Worm (Caenorhabditis elegans) whole organism, young adult: ENCODE data around the gene str-256.

Experiments used
- B0035.1 ChIP-seq: sonication (generic microtip); optimal IDR thresholded peaks from 2 replicates; lab custom pipeline; 2016; ENCODE audit warnings: missing genetic modification characterization, mild to moderate bottlenecking, missing compliant biosample characterization, missing genotype, missing genetic modification reagents
- C06A6.2 ChIP-seq: fragments of 200-800 bp; sonication (Bioruptor generic); conservative IDR thresholded peaks from 2 replicates; pipeline ENCODE4 v1.3.6; 2022; ENCODE audit warnings: missing genetic modification characterization, missing compliant biosample characterization
- C17E4.6 ChIP-seq: fragments of 200-800 bp; sonication (Bioruptor generic); IDR thresholded peaks from 2 replicates; pipeline ENCODE4 v1.3.6; 2022; ENCODE audit warnings: missing genetic modification reagents, missing genetic modification characterization, missing compliant biosample characterization
- F10E7.11 ChIP-seq: sonication (generic microtip); optimal IDR thresholded peaks from 2 replicates; lab custom pipeline; 2017; ENCODE audit warnings: mild to moderate bottlenecking, missing genetic modification characterization, moderate library complexity, missing compliant biosample characterization
- F39B2.1 ChIP-seq: fragments of 200-800 bp; sonication (Bioruptor generic); IDR thresholded peaks from 2 replicates; pipeline ENCODE4 v1.3.6; 2022; ENCODE audit warnings: missing genetic modification reagents, missing genetic modification characterization, missing compliant biosample characterization
- F49E8.2 ChIP-seq: sonication (generic microtip); optimal IDR thresholded peaks from 3 replicates; lab custom pipeline; 2017; ENCODE audit warnings: missing genetic modification characterization, mild to moderate bottlenecking, missing compliant biosample characterization, antibody characterized with exemption, moderate library complexity; ENCODE audit not compliant: insufficient read depth
- F57C9.4 ChIP-seq: sonication (generic microtip); optimal IDR thresholded peaks from 2 replicates; lab custom pipeline; 2017; ENCODE audit warnings: mild to moderate bottlenecking, missing genetic modification characterization, missing compliant biosample characterization
- ZK185.1 ChIP-seq: sonication (generic microtip); optimal IDR thresholded peaks from 2 replicates; lab custom pipeline; 2016; ENCODE audit warnings: mild to moderate bottlenecking, missing genetic modification characterization, missing compliant biosample characterization; ENCODE audit not compliant: poor library complexity, severe bottlenecking
- ama-1 ChIP-seq, 3 experiments: fragments of 150-350 bp in 1 of 3; sonication (generic microtip) in 2 of 3; optimal IDR thresholded peaks; 2 replicates each; lab custom pipeline; 2014 to 2018; ENCODE audit warnings: missing biosample characterization in 2 of 3, missing genetic modification characterization in 2 of 3, missing genetic modification reagents in 2 of 3
- aptf-3 ChIP-seq: fragments of 200-800 bp; sonication (Bioruptor generic); IDR thresholded peaks from 2 replicates; pipeline ENCODE4 v1.3.6; 2022; ENCODE audit warnings: missing genetic modification characterization, missing compliant biosample characterization
- athp-1 ChIP-seq: sonication (generic microtip); optimal IDR thresholded peaks from 2 replicates; lab custom pipeline; 2017; ENCODE audit warnings: mild to moderate bottlenecking, missing genetic modification characterization, missing compliant biosample characterization
- attf-3 ChIP-seq: fragments of 200-800 bp; sonication (Bioruptor generic); conservative IDR thresholded peaks from 2 replicates; pipeline ENCODE4 v1.3.6; 2022; ENCODE audit warnings: missing genetic modification reagents, missing genetic modification characterization, missing compliant biosample characterization
- ccch-3 ChIP-seq: fragments of 200-800 bp; sonication (Bioruptor generic); optimal IDR thresholded peaks from 2 replicates; lab custom pipeline; 2018; ENCODE audit warnings: mild to moderate bottlenecking, missing genetic modification characterization, missing compliant biosample characterization
- ceh-27 ChIP-seq: fragments of 200-800 bp; sonication (Bioruptor generic); optimal IDR thresholded peaks from 2 replicates; lab custom pipeline; 2018; ENCODE audit warnings: mild to moderate bottlenecking, missing genetic modification characterization, moderate library complexity, missing compliant biosample characterization
- ceh-58 ChIP-seq: fragments of 200-800 bp; sonication (Bioruptor generic); IDR thresholded peaks from 2 replicates; pipeline ENCODE4 v1.3.6; 2022; ENCODE audit warnings: missing genetic modification characterization, missing compliant biosample characterization
- hlh-12 ChIP-seq: sonication (generic microtip); optimal IDR thresholded peaks from 2 replicates; lab custom pipeline; 2016; ENCODE audit warnings: missing genetic modification characterization, missing compliant biosample characterization
- hlh-26 ChIP-seq: fragments of 200-800 bp; sonication (Bioruptor generic); conservative IDR thresholded peaks from 2 replicates; pipeline ENCODE4 v1.3.6; 2022; ENCODE audit warnings: missing genetic modification reagents, missing genetic modification characterization, missing compliant biosample characterization
- hmg-20 ChIP-seq: fragments of 200-800 bp; sonication (Bioruptor generic); IDR thresholded peaks from 2 replicates; pipeline ENCODE4 v1.3.6; 2022; ENCODE audit warnings: missing genetic modification reagents, missing genetic modification characterization, missing compliant biosample characterization
- lag-1 ChIP-seq: fragments of 200-800 bp; sonication (Bioruptor generic); IDR thresholded peaks from 2 replicates; pipeline ENCODE4 v1.3.6; 2022; ENCODE audit warnings: missing genetic modification reagents, missing genetic modification characterization, missing compliant biosample characterization
- let-607 ChIP-seq, 2 experiments: fragments of 200-800 bp in 1 of 2; sonication (Bioruptor generic) in 1 of 2; sonication (generic microtip) in 1 of 2; optimal IDR thresholded peaks; 2 replicates each; lab custom pipeline; 2016 to 2018; ENCODE audit warnings: mild to moderate bottlenecking in 2 of 2, missing compliant biosample characterization in 2 of 2, missing genetic modification characterization in 2 of 2, moderate library complexity in 2 of 2, missing genotype in 1 of 2
- lin-26 ChIP-seq: fragments of 200-800 bp; sonication (Bioruptor generic); IDR thresholded peaks from 2 replicates; pipeline ENCODE4 v1.3.6; 2022; ENCODE audit warnings: missing genetic modification reagents, missing genetic modification characterization, missing compliant biosample characterization
- lin-35 ChIP-seq, 3 experiments: fragments of 150-350 bp in 2 of 3; sonication (generic microtip) in 1 of 3; optimal IDR thresholded peaks; 2 replicates each; lab custom pipeline; 2014 to 2018; ENCODE audit warnings: missing biosample characterization in 3 of 3, missing genetic modification characterization in 3 of 3, missing genetic modification reagents in 3 of 3
- lin-40 ChIP-seq: sonication (generic microtip); optimal IDR thresholded peaks from 2 replicates; lab custom pipeline; 2016; ENCODE audit warnings: missing genetic modification characterization, mild to moderate bottlenecking, missing compliant biosample characterization, missing genotype, missing genetic modification reagents
- lin-54 ChIP-seq: fragments of 200-800 bp; sonication (Bioruptor generic); optimal IDR thresholded peaks from 2 replicates; lab custom pipeline; 2018; ENCODE audit warnings: mild to moderate bottlenecking, missing genetic modification characterization, missing compliant biosample characterization
- lsl-1 ChIP-seq: fragments of 200-800 bp; sonication (Bioruptor generic); optimal IDR thresholded peaks from 2 replicates; lab custom pipeline; 2018; ENCODE audit warnings: mild to moderate bottlenecking, missing genetic modification characterization, moderate library complexity, missing compliant biosample characterization
- madf-6 ChIP-seq: fragments of 200-800 bp; sonication (Bioruptor generic); IDR thresholded peaks from 2 replicates; pipeline ENCODE4 v1.3.6; 2022; ENCODE audit warnings: missing genetic modification reagents, missing genetic modification characterization, missing compliant biosample characterization
- mxl-1 ChIP-seq: sonication (generic microtip); optimal IDR thresholded peaks from 2 replicates; lab custom pipeline; 2016; ENCODE audit warnings: missing genetic modification characterization, missing compliant biosample characterization
- nfya-2 ChIP-seq: fragments of 200-800 bp; sonication (Bioruptor generic); IDR thresholded peaks from 2 replicates; pipeline ENCODE4 v1.3.6; 2022; ENCODE audit warnings: missing genetic modification reagents, missing genetic modification characterization, missing compliant biosample characterization
- pbrm-1 ChIP-seq: fragments of 200-800 bp; sonication (Bioruptor generic); IDR thresholded peaks from 2 replicates; pipeline ENCODE4 v1.3.6; 2022; ENCODE audit warnings: missing genetic modification reagents, missing genetic modification characterization, missing compliant biosample characterization
- rec-8 ChIP-seq, 2 experiments: sonication (generic microtip); optimal IDR thresholded peaks; 2 replicates each; lab custom pipeline; 2016; ENCODE audit warnings: mild to moderate bottlenecking in 2 of 2, missing genetic modification characterization in 2 of 2, missing genetic modification reagents in 2 of 2, missing genotype in 2 of 2, missing biosample characterization in 1 of 2, missing compliant biosample characterization in 1 of 2, moderate library complexity in 1 of 2
- rpc-1 ChIP-seq, 2 experiments: fragments of 150-350 bp in 1 of 2; sonication (generic microtip) in 1 of 2; optimal IDR thresholded peaks; 2 replicates each; lab custom pipeline; 2014 to 2018; ENCODE audit warnings: missing biosample characterization in 1 of 2, missing genetic modification characterization in 1 of 2, missing genetic modification reagents in 1 of 2, missing genotype in 1 of 2
- unc-130 ChIP-seq: sonication (generic microtip); optimal IDR thresholded peaks from 2 replicates; lab custom pipeline; 2016; ENCODE audit warnings: missing genetic modification reagents, missing genetic modification characterization, missing compliant biosample characterization
- ztf-25 ChIP-seq: fragments of 200-800 bp; sonication (Bioruptor generic); IDR thresholded peaks from 2 replicates; pipeline ENCODE4 v1.3.6; 2022; ENCODE audit warnings: missing genetic modification reagents, missing genetic modification characterization, missing compliant biosample characterization
- ztf-28 ChIP-seq: fragments of 200-800 bp; sonication (Bioruptor generic); IDR thresholded peaks from 2 replicates; pipeline ENCODE4 v1.3.6; 2022; ENCODE audit warnings: missing genetic modification reagents, missing genetic modification characterization, missing compliant biosample characterization

The str-256 gene

DNA sequence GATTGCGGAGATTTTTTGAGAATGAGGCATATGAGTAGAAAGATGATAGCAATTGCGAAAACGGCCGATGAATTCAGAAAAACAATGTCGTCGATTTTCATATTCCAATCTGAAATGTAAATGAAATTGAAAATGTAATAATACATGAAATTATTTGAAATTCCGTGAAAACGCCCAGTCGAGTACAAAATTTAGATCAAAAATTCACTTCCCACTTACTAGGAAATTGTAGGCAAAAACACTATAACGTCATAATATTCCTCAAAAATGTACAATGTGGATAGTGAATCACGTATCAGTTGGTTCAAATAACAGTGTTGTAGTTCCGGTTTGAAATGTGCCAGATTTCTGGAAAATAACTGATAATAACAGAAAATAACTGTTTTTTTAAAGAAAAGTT lies at the start of gene str-256:
Gene str-256, minus strand, starts transcription at position 101 of the 400 bp plus-strand sequence.
- no peak for TF ChIP-seq ZK185.1 (tag; lab: Kevin White, UChicago)
- TF ChIP-seq lag-1 = no peak
- TF ChIP-seq ceh-58 (GFP tag; lab: Robert Waterston, UW) = no peak
- no peak for TF ChIP-seq C17E4.6 (GFP tag; lab: Robert Waterston, UW)
- no peak for TF ChIP-seq rpc-1 (optimal IDR thresholded peaks at IDR 0.05; lab: Kevin White, UChicago)
- no peak for TF ChIP-seq rpc-1 (tag; optimal IDR thresholded peaks at IDR 0.05; lab: Kevin White, UChicago)
- TF ChIP-seq F10E7.11 (tag; lab: Kevin White, UChicago) = no peak
- TF ChIP-seq madf-6 (GFP tag; lab: Robert Waterston, UW) = no peak
- TF ChIP-seq, all 124 proteins: peak for 0

DNA sequence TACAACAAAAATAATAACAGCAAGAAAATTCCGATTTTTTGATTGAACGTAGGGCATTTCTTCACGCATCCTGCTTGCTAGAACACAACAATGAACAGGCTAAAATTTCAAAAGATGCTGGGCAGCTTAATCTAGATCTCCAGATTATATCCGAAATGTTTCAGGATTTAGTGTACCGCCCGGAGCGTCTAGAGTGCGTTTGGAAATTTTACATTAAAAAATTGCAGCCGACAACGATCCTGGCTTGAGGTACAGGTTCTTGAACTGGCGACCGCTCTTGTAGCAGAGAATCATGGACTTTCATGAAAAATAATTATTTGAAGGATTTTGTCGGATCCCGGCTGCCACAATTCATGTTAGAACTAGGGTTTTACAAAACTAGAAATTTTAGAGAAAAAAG lies 46.9 kb upstream of the str-256 start, which contains the start of gene C14C6.6:
Gene C14C6.6, minus strand, starts transcription at position 101 of the 400 bp plus-strand sequence.
- no peak for TF ChIP-seq unc-130 (GFP tag; lab: Kevin White, UChicago)
- no peak for TF ChIP-seq hlh-26 (GFP tag; lab: Robert Waterston, UW)
- TF ChIP-seq lin-35 (GFP tag; optimal IDR thresholded peaks at IDR 0.05; lab: Kevin White, UChicago) = no peak
- no peak for TF ChIP-seq attf-3 (GFP tag; lab: Robert Waterston, UW)
- no peak for TF ChIP-seq athp-1
- no peak for TF ChIP-seq pbrm-1
- no peak for TF ChIP-seq C06A6.2

DNA sequence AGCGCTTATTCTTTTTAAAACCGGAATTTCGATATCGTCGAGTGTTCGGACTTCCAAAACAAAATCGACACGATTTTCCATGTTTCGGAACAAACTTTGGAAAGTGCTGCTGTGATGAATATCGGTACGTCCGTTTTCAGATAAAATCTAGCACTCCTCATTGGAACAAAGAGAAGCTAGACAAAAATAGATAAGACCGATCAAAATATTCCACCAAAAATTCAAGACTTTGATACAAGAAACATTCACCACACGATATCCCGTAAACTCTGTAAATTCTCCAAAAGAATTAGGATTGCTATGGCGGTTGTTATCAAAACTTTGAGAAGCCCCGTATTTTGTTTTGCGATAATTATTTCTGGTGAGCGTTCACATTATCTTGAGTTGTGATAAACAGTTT lies 42.0 kb upstream of the str-256 start, which contains the start of gene C14C6.3:
Gene C14C6.3, plus strand, starts transcription at position 301 of the 400 bp plus-strand sequence.
- TF ChIP-seq lin-54 (no peak), ztf-28 (no peak), hlh-12 (tag; lab: Kevin White, UChicago) (no peak), lin-26 (GFP tag; lab: Robert Waterston, UW) (no peak), ccch-3 (GFP tag; lab: Kevin White, UChicago) (no peak), F49E8.2 (tag; lab: Kevin White, UChicago) (no peak), F57C9.4 (tag; lab: Kevin White, UChicago) (no peak), ZK185.1 (tag; lab: Kevin White, UChicago) (no peak), ceh-27 (GFP tag; lab: Kevin White, UChicago) (no peak), mxl-1 (tag; lab: Kevin White, UChicago) (no peak), F10E7.11 (tag; lab: Kevin White, UChicago) (no peak), nfya-2 (GFP tag; lab: Robert Waterston, UW) (no peak), rpc-1 (optimal IDR thresholded peaks at IDR 0.05; lab: Kevin White, UChicago) (no peak), rpc-1 (tag; optimal IDR thresholded peaks at IDR 0.05; lab: Kevin White, UChicago) (no peak), aptf-3 (GFP tag; lab: Robert Waterston, UW) (no peak), athp-1 (no peak), hlh-26 (GFP tag; lab: Robert Waterston, UW) (no peak), ztf-25 (GFP tag; lab: Robert Waterston, UW) (no peak), let-607 (tag; optimal IDR thresholded peaks at IDR 0.05; lab: Kevin White, UChicago) (no peak), hmg-20 (GFP tag; lab: Robert Waterston, UW) (no peak)

DNA sequence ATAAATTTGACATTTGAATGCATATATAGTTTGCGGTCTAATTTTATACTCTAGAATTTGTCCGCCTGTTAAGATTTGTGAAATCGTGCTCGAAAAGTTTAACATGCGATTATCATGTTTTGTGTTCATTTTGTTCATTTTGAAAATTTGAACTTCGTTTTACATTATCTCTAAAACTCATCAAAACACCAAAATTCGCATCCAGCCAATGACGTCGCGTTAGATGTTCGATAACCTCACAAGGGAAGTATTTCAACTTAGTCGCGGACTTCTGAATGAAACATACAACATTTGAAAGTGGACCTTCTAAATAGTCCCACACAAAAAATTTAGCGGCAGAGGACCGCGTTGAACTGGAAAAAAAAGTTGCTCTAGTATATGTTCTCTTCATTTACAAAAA lies 40.3 kb upstream of the str-256 start:
- TF ChIP-seq rec-8 (tag; optimal IDR thresholded peaks at IDR 0.05; lab: Kevin White, UChicago) = no peak
- TF ChIP-seq B0035.1 = no peak
- no peak for TF ChIP-seq F39B2.1 (GFP tag; lab: Robert Waterston, UW)
- no peak for TF ChIP-seq lsl-1
- TF ChIP-seq lin-40 (tag; lab: Kevin White, UChicago) = no peak
- TF ChIP-seq ama-1 (optimal IDR thresholded peaks at IDR 0.05; lab: Kevin White, UChicago) = no peak
- TF ChIP-seq ama-1 (GFP tag; optimal IDR thresholded peaks at IDR 0.05; lab: Kevin White, UChicago) = no peak
